Worm (Caenorhabditis elegans) whole organism, young adult: Measurements from ENCODE around the gene K06H7.8.

Source experiments
- B0019.2 ChIP-seq: fragments of 200-800 bp; sonication (Bioruptor generic); conservative IDR thresholded peaks from 2 replicates; pipeline ENCODE4 v1.3.6; 2022; ENCODE audit warnings: missing genetic modification reagents, missing genetic modification characterization, missing compliant biosample characterization
- B0261.1 ChIP-seq: sonication (generic microtip); optimal IDR thresholded peaks from 2 replicates; lab custom pipeline; 2016; ENCODE audit warnings: mild to moderate bottlenecking, missing genetic modification characterization, moderate library complexity, missing compliant biosample characterization
- F33H1.4 ChIP-seq: fragments of 200-800 bp; sonication (Bioruptor generic); IDR thresholded peaks from 2 replicates; pipeline ENCODE4 v1.3.6; 2022; ENCODE audit warnings: missing genetic modification reagents, missing genetic modification characterization, missing compliant biosample characterization
- F49E8.2 ChIP-seq: sonication (generic microtip); optimal IDR thresholded peaks from 3 replicates; lab custom pipeline; 2017; ENCODE audit warnings: missing genetic modification characterization, mild to moderate bottlenecking, missing compliant biosample characterization, antibody characterized with exemption, moderate library complexity; ENCODE audit not compliant: insufficient read depth
- F55B11.4 ChIP-seq: sonication (generic microtip); optimal IDR thresholded peaks from 2 replicates; lab custom pipeline; 2016; ENCODE audit warnings: missing compliant biosample characterization, missing genetic modification characterization, borderline replicate concordance; ENCODE audit not compliant: insufficient read depth
- T07F8.4 ChIP-seq: sonication (generic microtip); optimal IDR thresholded peaks from 2 replicates; lab custom pipeline; 2016; ENCODE audit warnings: mild to moderate bottlenecking, missing genetic modification characterization, moderate library complexity, missing compliant biosample characterization
- T26A5.8 ChIP-seq: sonication (generic microtip); optimal IDR thresholded peaks from 2 replicates; lab custom pipeline; 2016; ENCODE audit warnings: missing genetic modification characterization, missing compliant biosample characterization
- Y53F4B.3 ChIP-seq: fragments of 200-800 bp; sonication (Bioruptor generic); IDR thresholded peaks from 2 replicates; pipeline ENCODE4 v1.3.6; 2022; ENCODE audit warnings: missing genetic modification reagents, missing genetic modification characterization, missing compliant biosample characterization
- Y67H2A.10 ChIP-seq: fragments of 200-800 bp; sonication (Bioruptor generic); conservative IDR thresholded peaks from 2 replicates; pipeline ENCODE4 v1.3.6; 2022; ENCODE audit warnings: missing genetic modification reagents, missing genetic modification characterization, missing compliant biosample characterization
- Y95B8A.8 ChIP-seq: fragments of 200-800 bp; sonication (Bioruptor generic); IDR thresholded peaks from 2 replicates; pipeline ENCODE4 v1.3.6; 2022; ENCODE audit warnings: missing genetic modification reagents, missing genetic modification characterization, missing compliant biosample characterization
- ZK185.1 ChIP-seq: sonication (generic microtip); optimal IDR thresholded peaks from 2 replicates; lab custom pipeline; 2016; ENCODE audit warnings: mild to moderate bottlenecking, missing genetic modification characterization, missing compliant biosample characterization; ENCODE audit not compliant: poor library complexity, severe bottlenecking
- akir-1 ChIP-seq: fragments of 200-800 bp; sonication (Bioruptor generic); optimal IDR thresholded peaks from 2 replicates; lab custom pipeline; 2018; ENCODE audit warnings: mild to moderate bottlenecking, missing genetic modification characterization, moderate library complexity, missing compliant biosample characterization
- ama-1 ChIP-seq, 3 experiments: fragments of 150-350 bp in 1 of 3; sonication (generic microtip) in 2 of 3; optimal IDR thresholded peaks; 2 replicates each; lab custom pipeline; 2014 to 2018; ENCODE audit warnings: missing biosample characterization in 2 of 3, missing genetic modification characterization in 2 of 3, missing genetic modification reagents in 2 of 3
- athp-1 ChIP-seq: sonication (generic microtip); optimal IDR thresholded peaks from 2 replicates; lab custom pipeline; 2017; ENCODE audit warnings: mild to moderate bottlenecking, missing genetic modification characterization, missing compliant biosample characterization
- attf-6 ChIP-seq: fragments of 200-800 bp; sonication (Bioruptor generic); IDR thresholded peaks from 2 replicates; pipeline ENCODE4 v1.3.6; 2022; ENCODE audit warnings: missing genetic modification reagents, missing genetic modification characterization, missing compliant biosample characterization
- cebp-2 ChIP-seq: fragments of 200-800 bp; sonication (Bioruptor generic); IDR thresholded peaks from 2 replicates; pipeline ENCODE4 v1.3.6; 2022; ENCODE audit warnings: missing genetic modification characterization, missing compliant biosample characterization
- ceh-58 ChIP-seq: fragments of 200-800 bp; sonication (Bioruptor generic); IDR thresholded peaks from 2 replicates; pipeline ENCODE4 v1.3.6; 2022; ENCODE audit warnings: missing genetic modification characterization, missing compliant biosample characterization
- dpl-1 ChIP-seq: fragments of 150-350 bp; optimal IDR thresholded peaks from 2 replicates; lab custom pipeline; 2014; ENCODE audit warnings: missing biosample characterization, missing genetic modification reagents, missing genetic modification characterization
- egl-18 ChIP-seq: fragments of 200-800 bp; sonication (Bioruptor generic); IDR thresholded peaks from 2 replicates; pipeline ENCODE4 v1.3.6; 2022; ENCODE audit warnings: missing genetic modification reagents, missing genetic modification characterization, missing compliant biosample characterization
- egl-44 ChIP-seq: fragments of 200-800 bp; sonication (Bioruptor generic); IDR thresholded peaks from 2 replicates; pipeline ENCODE4 v1.3.6; 2022; ENCODE audit warnings: missing genetic modification reagents, missing genetic modification characterization, missing compliant biosample characterization
- ets-4 ChIP-seq: fragments of 200-800 bp; sonication (Bioruptor generic); optimal IDR thresholded peaks from 2 replicates; lab custom pipeline; 2018; ENCODE audit warnings: mild to moderate bottlenecking, missing genetic modification characterization, missing compliant biosample characterization
- hlh-12 ChIP-seq: sonication (generic microtip); optimal IDR thresholded peaks from 2 replicates; lab custom pipeline; 2016; ENCODE audit warnings: missing genetic modification characterization, missing compliant biosample characterization
- hlh-26 ChIP-seq: fragments of 200-800 bp; sonication (Bioruptor generic); conservative IDR thresholded peaks from 2 replicates; pipeline ENCODE4 v1.3.6; 2022; ENCODE audit warnings: missing genetic modification reagents, missing genetic modification characterization, missing compliant biosample characterization
- hmg-1.2 ChIP-seq: fragments of 200-800 bp; sonication (Bioruptor generic); IDR thresholded peaks from 2 replicates; pipeline ENCODE4 v1.3.6; 2022; ENCODE audit warnings: missing genetic modification reagents, missing genetic modification characterization, missing compliant biosample characterization
- hrde-1 ChIP-seq: sonication (generic microtip); optimal IDR thresholded peaks from 2 replicates; lab custom pipeline; 2016; ENCODE audit warnings: missing genetic modification characterization, mild to moderate bottlenecking, missing compliant biosample characterization, moderate library complexity, missing genotype, missing genetic modification reagents, borderline replicate concordance
- lin-35 ChIP-seq, 3 experiments: fragments of 150-350 bp in 2 of 3; sonication (generic microtip) in 1 of 3; optimal IDR thresholded peaks; 2 replicates each; lab custom pipeline; 2014 to 2018; ENCODE audit warnings: missing biosample characterization in 3 of 3, missing genetic modification characterization in 3 of 3, missing genetic modification reagents in 3 of 3
- lsl-1 ChIP-seq: fragments of 200-800 bp; sonication (Bioruptor generic); optimal IDR thresholded peaks from 2 replicates; lab custom pipeline; 2018; ENCODE audit warnings: mild to moderate bottlenecking, missing genetic modification characterization, moderate library complexity, missing compliant biosample characterization
- madf-10 ChIP-seq: sonication (generic microtip); optimal IDR thresholded peaks from 2 replicates; lab custom pipeline; 2016; ENCODE audit warnings: mild to moderate bottlenecking, missing genetic modification characterization, missing compliant biosample characterization
- madf-8 ChIP-seq: fragments of 200-800 bp; sonication (Bioruptor generic); conservative IDR thresholded peaks from 2 replicates; pipeline ENCODE4 v1.3.6; 2022; ENCODE audit warnings: missing genetic modification reagents, missing genetic modification characterization, missing compliant biosample characterization
- mxl-1 ChIP-seq: sonication (generic microtip); optimal IDR thresholded peaks from 2 replicates; lab custom pipeline; 2016; ENCODE audit warnings: missing genetic modification characterization, missing compliant biosample characterization
- nhr-120 ChIP-seq: fragments of 200-800 bp; sonication (Bioruptor generic); IDR thresholded peaks from 2 replicates; pipeline ENCODE4 v1.3.6; 2022; ENCODE audit warnings: missing genetic modification characterization, missing compliant biosample characterization
- nhr-179 ChIP-seq: sonication (generic microtip); optimal IDR thresholded peaks from 2 replicates; lab custom pipeline; 2016; ENCODE audit warnings: mild to moderate bottlenecking, missing genetic modification characterization, missing compliant biosample characterization
- pha-4 ChIP-seq: fragments of 150-350 bp; sonication (generic microtip); optimal IDR thresholded peaks from 2 replicates; lab custom pipeline; 2014; ENCODE audit warnings: missing biosample characterization, missing genetic modification reagents, missing genetic modification characterization
- rec-8 ChIP-seq, 2 experiments: sonication (generic microtip); optimal IDR thresholded peaks; 2 replicates each; lab custom pipeline; 2016; ENCODE audit warnings: mild to moderate bottlenecking in 2 of 2, missing genetic modification characterization in 2 of 2, missing genetic modification reagents in 2 of 2, missing genotype in 2 of 2, missing biosample characterization in 1 of 2, missing compliant biosample characterization in 1 of 2, moderate library complexity in 1 of 2
- rpc-1 ChIP-seq, 2 experiments: fragments of 150-350 bp in 1 of 2; sonication (generic microtip) in 1 of 2; optimal IDR thresholded peaks; 2 replicates each; lab custom pipeline; 2014 to 2018; ENCODE audit warnings: missing biosample characterization in 1 of 2, missing genetic modification characterization in 1 of 2, missing genetic modification reagents in 1 of 2, missing genotype in 1 of 2
- snpc-1.1 ChIP-seq: sonication (generic microtip); optimal IDR thresholded peaks from 2 replicates; lab custom pipeline; 2017; ENCODE audit warnings: missing genetic modification characterization, mild to moderate bottlenecking, missing compliant biosample characterization, antibody characterized with exemption, moderate library complexity, missing genotype, missing genetic modification reagents; ENCODE audit not compliant: insufficient read depth
- snpc-1.3 ChIP-seq: sonication (generic microtip); optimal IDR thresholded peaks from 2 replicates; lab custom pipeline; 2017; ENCODE audit warnings: missing genetic modification characterization, mild to moderate bottlenecking, missing compliant biosample characterization, antibody characterized with exemption, moderate library complexity, missing genotype, missing genetic modification reagents; ENCODE audit not compliant: insufficient read depth
- snpc-3.4 ChIP-seq: sonication (generic microtip); optimal IDR thresholded peaks from 2 replicates; lab custom pipeline; 2017; ENCODE audit warnings: missing genetic modification characterization, mild to moderate bottlenecking, missing compliant biosample characterization, antibody characterized with exemption, moderate library complexity, missing genotype, missing genetic modification reagents
- snpc-4 ChIP-seq, 5 experiments: fragments of 150-350 bp in 1 of 5; sonication (generic microtip) in 4 of 5; optimal IDR thresholded peaks; 2 replicates each; lab custom pipeline; 2014 to 2018; ENCODE audit warnings: missing genetic modification characterization in 5 of 5, missing biosample characterization in 3 of 5, antibody characterized with exemption in 2 of 5, mild to moderate bottlenecking in 2 of 5, missing compliant biosample characterization in 2 of 5, missing genotype in 2 of 5, moderate library complexity in 2 of 5, missing genetic modification reagents in 1 of 5
- unc-62 ChIP-seq: fragments of 150-350 bp; optimal IDR thresholded peaks from 2 replicates; lab custom pipeline; 2014; ENCODE audit warnings: missing biosample characterization, missing genetic modification reagents, missing genetic modification characterization
- zim-3 ChIP-seq: sonication (generic microtip); optimal IDR thresholded peaks from 2 replicates; lab custom pipeline; 2017; ENCODE audit warnings: mild to moderate bottlenecking, missing genetic modification characterization, moderate library complexity, missing compliant biosample characterization
- ztf-25 ChIP-seq: fragments of 200-800 bp; sonication (Bioruptor generic); IDR thresholded peaks from 2 replicates; pipeline ENCODE4 v1.3.6; 2022; ENCODE audit warnings: missing genetic modification reagents, missing genetic modification characterization, missing compliant biosample characterization
- ztf-26 ChIP-seq: sonication (generic microtip); optimal IDR thresholded peaks from 2 replicates; lab custom pipeline; 2017; ENCODE audit warnings: missing genetic modification characterization, missing compliant biosample characterization
- ztf-28 ChIP-seq: fragments of 200-800 bp; sonication (Bioruptor generic); IDR thresholded peaks from 2 replicates; pipeline ENCODE4 v1.3.6; 2022; ENCODE audit warnings: missing genetic modification reagents, missing genetic modification characterization, missing compliant biosample characterization

The K06H7.8 gene

DNA sequence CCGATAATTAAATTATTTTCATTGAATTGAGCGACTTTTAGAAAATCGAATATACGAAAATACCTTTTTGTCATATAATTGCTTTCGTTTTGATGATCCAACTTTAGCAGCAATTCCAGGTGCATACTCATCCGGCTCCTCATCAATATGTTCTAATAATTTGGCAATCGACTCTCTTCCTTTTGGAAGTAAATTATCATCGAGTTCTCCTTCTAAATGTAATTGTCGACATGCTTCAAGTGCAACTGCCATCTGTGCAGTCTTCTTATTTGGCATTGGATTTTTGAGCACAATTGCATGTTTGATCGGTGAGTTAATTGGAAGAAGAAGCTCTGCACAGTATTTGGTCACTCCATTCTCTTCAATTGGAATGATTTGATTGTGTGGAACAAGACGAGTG lies 20.8 kb downstream of the K06H7.8 start:
- no peak for TF ChIP-seq attf-6 (GFP tag; lab: Robert Waterston, UW)
- no peak for TF ChIP-seq ets-4
- no peak for TF ChIP-seq ztf-28 (GFP tag; lab: Robert Waterston, UW)
- TF ChIP-seq nhr-120 (GFP tag; lab: Robert Waterston, UW) = no peak
- no peak for TF ChIP-seq ceh-58 (GFP tag; lab: Robert Waterston, UW)
- TF ChIP-seq rec-8 (tag; optimal IDR thresholded peaks at IDR 0.05; lab: Kevin White, UChicago) = no peak
- no peak for TF ChIP-seq pha-4 (tag; lab: Kevin White, UChicago)
- TF ChIP-seq ztf-26 (tag; lab: Kevin White, UChicago) = no peak
- no peak for TF ChIP-seq Y95B8A.8 (GFP tag; lab: Robert Waterston, UW)
- TF ChIP-seq hmg-1.2 (GFP tag; lab: Robert Waterston, UW) = no peak
- TF ChIP-seq egl-44 (GFP tag; lab: Robert Waterston, UW) = no peak
- TF ChIP-seq cebp-2 (GFP tag; lab: Robert Waterston, UW) = no peak
- no peak for TF ChIP-seq snpc-1.3
- no peak for TF ChIP-seq madf-8
- TF ChIP-seq lin-35 (GFP tag; optimal IDR thresholded peaks at IDR 0.05; lab: Kevin White, UChicago) = no peak
- TF ChIP-seq lsl-1 = no peak

DNA sequence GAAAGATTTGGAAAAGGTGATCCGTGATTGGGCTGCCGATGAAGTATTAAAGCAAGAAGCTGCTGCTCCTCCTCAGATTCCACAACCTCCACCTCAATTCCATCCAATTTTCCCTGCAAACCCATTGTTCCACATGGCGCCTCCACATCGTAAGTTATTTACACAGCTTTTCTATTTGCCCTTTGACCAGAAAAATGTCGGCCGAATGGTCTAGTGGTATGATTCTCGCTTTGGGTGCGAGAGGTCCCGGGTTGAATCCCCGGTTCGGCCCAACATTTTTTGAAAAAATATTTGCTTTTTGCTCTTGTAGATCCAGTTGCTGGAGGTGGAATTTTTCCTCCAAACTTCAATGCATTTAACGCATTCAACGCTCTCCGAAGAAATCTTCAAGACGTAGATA lies 28.8 kb downstream of the K06H7.8 start:
- no peak for TF ChIP-seq athp-1
- TF ChIP-seq unc-62 (GFP tag; lab: Kevin White, UChicago) = no peak
- TF ChIP-seq dpl-1 (GFP tag; lab: Kevin White, UChicago) = no peak
- peak; percentile 89 for TF ChIP-seq snpc-1.1 (tag; lab: Kevin White, UChicago)
- no peak for TF ChIP-seq ztf-25 (GFP tag; lab: Robert Waterston, UW)
- no peak for TF ChIP-seq F55B11.4 (tag; lab: Kevin White, UChicago)
- TF ChIP-seq rpc-1 (optimal IDR thresholded peaks at IDR 0.05; lab: Kevin White, UChicago) = peak; percentile 66
- peak; percentile 74 for TF ChIP-seq rpc-1 (tag; optimal IDR thresholded peaks at IDR 0.05; lab: Kevin White, UChicago)
- no peak for TF ChIP-seq T26A5.8
- TF ChIP-seq lin-35 (GFP tag; optimal IDR thresholded peaks at IDR 0.05; lab: Kevin White, UChicago) = no peak
- TF ChIP-seq B0261.1 (tag; lab: Kevin White, UChicago) = peak; percentile 72
- 0 out of 2 replicates have a peak, but pooled peaks have one; percentile 11 for TF ChIP-seq egl-44 (GFP tag; lab: Robert Waterston, UW)
- no peak for TF ChIP-seq hlh-26
- TF ChIP-seq ZK185.1 = no peak
- no peak for TF ChIP-seq mxl-1 (tag; lab: Kevin White, UChicago)
- TF ChIP-seq hrde-1 = no peak
- TF ChIP-seq pha-4 (tag; lab: Kevin White, UChicago) = no peak
- TF ChIP-seq Y67H2A.10 (GFP tag; lab: Robert Waterston, UW) = no peak
- no peak for TF ChIP-seq Y53F4B.3 (GFP tag; lab: Robert Waterston, UW)
- TF ChIP-seq F33H1.4 (GFP tag; lab: Robert Waterston, UW) = no peak
- no peak for TF ChIP-seq T07F8.4 (tag; lab: Kevin White, UChicago)
- TF ChIP-seq F49E8.2 (tag; lab: Kevin White, UChicago) = peak; percentile 7
- TF ChIP-seq nhr-179 (tag; lab: Kevin White, UChicago) = no peak
- TF ChIP-seq snpc-4 (GFP tag; optimal IDR thresholded peaks at IDR 0.05; lab: Kevin White, UChicago) = peak; percentile 56
- peak in 3 of 4 experiments; percentile 86 to 88 (median 87) for TF ChIP-seq snpc-4 (tag; optimal IDR thresholded peaks at IDR 0.05; lab: Kevin White, UChicago)
- no peak for TF ChIP-seq zim-3 (tag; lab: Kevin White, UChicago)
- peak; percentile 76 for TF ChIP-seq snpc-3.4
- TF ChIP-seq akir-1 (GFP tag; lab: Kevin White, UChicago) = no peak
- TF ChIP-seq hlh-12 (tag; lab: Kevin White, UChicago) = no peak
- 0 out of 2 replicates have a peak, but pooled peaks have one; percentile 14 for TF ChIP-seq B0019.2 (GFP tag; lab: Robert Waterston, UW)
- TF ChIP-seq madf-10 (tag; lab: Kevin White, UChicago) = no peak
- TF ChIP-seq hmg-1.2 (GFP tag; lab: Robert Waterston, UW) = peak; percentile 39; the same call in 1 of the 2 replicates
- TF ChIP-seq ama-1 (optimal IDR thresholded peaks at IDR 0.05; lab: Kevin White, UChicago) = no peak
- no peak for TF ChIP-seq ama-1 (GFP tag; optimal IDR thresholded peaks at IDR 0.05; lab: Kevin White, UChicago)
- TF ChIP-seq egl-18 (GFP tag; lab: Robert Waterston, UW) = no peak
- TF ChIP-seq snpc-1.3 = no peak
